Worm (Caenorhabditis elegans) whole organism, L2 larva: Measurements from ENCODE around the gene R13H4.5.

ENCODE experiments used
- F13H6.1 ChIP-seq: sonication (generic microtip); optimal IDR thresholded peaks from 2 replicates; lab custom pipeline; 2016; ENCODE audit warnings: missing genetic modification characterization, missing compliant biosample characterization
- elt-3 ChIP-seq: sonication (generic microtip); optimal IDR thresholded peaks from 2 replicates; lab custom pipeline; 2017; ENCODE audit warnings: missing biosample characterization, missing genetic modification characterization
- lin-11 ChIP-seq: fragments of 150-350 bp; sonication (generic microtip); optimal IDR thresholded peaks from 2 replicates; lab custom pipeline; 2014; ENCODE audit warnings: missing biosample characterization, missing genetic modification characterization, inconsistent platforms, mixed read lengths
- lsy-2 ChIP-seq, 2 experiments: fragments of 150-350 bp in 1 of 2; sonication (generic microtip) in 1 of 2; optimal IDR thresholded peaks; 2 replicates each; lab custom pipeline; 2014 to 2017; ENCODE audit warnings: missing biosample characterization in 2 of 2, missing genetic modification characterization in 2 of 2
- mdl-1 ChIP-seq, 2 experiments: fragments of 150-350 bp in 1 of 2; sonication (generic microtip) in 1 of 2; optimal IDR thresholded peaks; 2 replicates each; lab custom pipeline; 2017; ENCODE audit warnings: missing biosample characterization in 2 of 2, missing genetic modification characterization in 2 of 2

DNA sequence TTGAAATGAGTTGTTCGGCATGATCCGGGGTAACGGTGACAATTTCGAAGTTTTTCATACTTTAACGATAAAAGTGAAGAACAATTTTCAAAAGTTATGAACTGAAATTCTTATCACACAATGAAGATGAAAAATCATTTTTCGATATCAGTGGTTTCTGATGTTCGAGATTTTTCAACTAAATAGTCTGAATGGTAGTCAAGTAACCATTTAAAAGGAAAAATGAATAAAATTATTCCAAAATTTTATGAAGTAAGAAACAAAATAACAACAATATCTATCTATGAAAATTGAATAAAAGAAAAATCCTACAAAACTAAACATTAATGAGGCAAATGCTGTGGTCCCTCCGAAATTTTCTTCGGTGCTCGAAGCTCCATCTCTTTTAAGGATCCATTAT is 34.8 kb upstream of the R13H4.5 start, which contains the start of gene D2023.4:
- TF ChIP-seq lsy-2 (tag; optimal IDR thresholded peaks at IDR 0.05; lab: Kevin White, UChicago) (no peak), mdl-1 (tag; optimal IDR thresholded peaks at IDR 0.05; lab: Kevin White, UChicago) (no peak), F13H6.1 (tag; lab: Kevin White, UChicago) (no peak), lin-11 (tag; lab: Kevin White, UChicago) (no peak), elt-3 (tag; lab: Kevin White, UChicago) (no peak)
